Worm (Caenorhabditis elegans) whole organism, L1 larva: ENCODE results near the gene Y37D8A.2.

Source experiments
- ets-5 ChIP-seq: fragments of 200-800 bp; sonication (Bioruptor generic); IDR thresholded peaks from 2 replicates; pipeline ENCODE4 v1.3.6; 2022; ENCODE audit warnings: missing genetic modification characterization, missing compliant biosample characterization
- nhr-12 ChIP-seq: sonication (generic microtip); optimal IDR thresholded peaks from 2 replicates; lab custom pipeline; 2017; ENCODE audit warnings: missing biosample characterization, missing genetic modification characterization
- nhr-76 ChIP-seq: sonication (generic microtip); optimal IDR thresholded peaks from 2 replicates; lab custom pipeline; 2017; ENCODE audit warnings: missing biosample characterization, missing genetic modification characterization
- pag-3 ChIP-seq: sonication (generic microtip); optimal IDR thresholded peaks from 2 replicates; lab custom pipeline; 2017; ENCODE audit warnings: missing genetic modification characterization, mild to moderate bottlenecking, missing compliant biosample characterization, antibody characterized with exemption, borderline replicate concordance; ENCODE audit not compliant: insufficient read depth
- unc-30 ChIP-seq: sonication (generic microtip); optimal IDR thresholded peaks from 2 replicates; lab custom pipeline; 2017; ENCODE audit warnings: missing biosample characterization, missing genetic modification characterization
- unc-62 ChIP-seq: fragments of 150-350 bp; optimal IDR thresholded peaks from 2 replicates; lab custom pipeline; 2014; ENCODE audit warnings: missing biosample characterization, missing genetic modification reagents, missing genetic modification characterization
- zag-1 ChIP-seq: fragments of 150-350 bp; optimal IDR thresholded peaks from 2 replicates; lab custom pipeline; 2014; ENCODE audit warnings: missing biosample characterization, missing genetic modification characterization
- ztf-11 ChIP-seq, 2 experiments: sonication (generic microtip); optimal IDR thresholded peaks; 2 replicates each; lab custom pipeline; 2016 to 2017; ENCODE audit warnings: missing genetic modification characterization in 2 of 2, missing biosample characterization in 1 of 2, missing compliant biosample characterization in 1 of 2

- no peak for TF ChIP-seq pag-3 (tag; lab: Kevin White, UChicago)
- no peak for TF ChIP-seq unc-62 (GFP tag; lab: Kevin White, UChicago)
- TF ChIP-seq nhr-12 (tag; lab: Kevin White, UChicago), result no peak
- no peak for TF ChIP-seq ets-5 (GFP tag; lab: Robert Waterston, UW)
- TF ChIP-seq unc-30 (tag; lab: Kevin White, UChicago), result no peak
- TF ChIP-seq nhr-76, result no peak
- no peak for TF ChIP-seq ztf-11 (tag; optimal IDR thresholded peaks at IDR 0.05; lab: Kevin White, UChicago)
- TF ChIP-seq zag-1 (tag; lab: Kevin White, UChicago), result no peak
Observed at ce11 chrIII:12798469-12798868, 21.5 kb upstream of the Y37D8A.2 start, which contains the start of gene agmo-1.
